Fruit fly (Drosophila melanogaster) whole organism, wandering third instar larva: ENCODE data around the gene Dci.

Experiments used
- Hr78 ChIP-seq: fragments of >200 bp; optimal IDR thresholded peaks from 2 replicates; lab custom pipeline; 2017; ENCODE audit warnings: missing biosample characterization, missing genetic modification characterization
- Jra ChIP-seq: sonication (Bioruptor generic); optimal IDR thresholded peaks from 2 replicates; lab custom pipeline; 2016; ENCODE audit warnings: missing biosample characterization, missing genetic modification characterization
- brk ChIP-seq: fragments of 200-800 bp; sonication (Bioruptor generic); optimal IDR thresholded peaks from 2 replicates; lab custom pipeline; 2016; ENCODE audit warnings: missing biosample characterization, mild to moderate bottlenecking, missing genetic modification characterization
- foxo ChIP-seq, 2 experiments: fragments of 200-800 bp; sonication (Bioruptor generic); optimal IDR thresholded peaks; 2 replicates in 1 of 2; 3 replicates in 1 of 2; lab custom pipeline; 2016 to 2017; ENCODE audit warnings: missing biosample characterization in 2 of 2, missing genetic modification characterization in 2 of 2
- fru ChIP-seq: fragments of 200-800 bp; sonication (Bioruptor generic); optimal IDR thresholded peaks from 3 replicates; lab custom pipeline; 2016; ENCODE audit warnings: missing biosample characterization, mild to moderate bottlenecking, missing genetic modification characterization
- jim ChIP-seq: fragments of 175-275, 200-325 bp; sonication (Bioruptor generic); optimal IDR thresholded peaks from 2 replicates; lab custom pipeline; 2016; ENCODE audit warnings: missing biosample characterization, mild to moderate bottlenecking, missing genetic modification characterization
- lola ChIP-seq: fragments of >200 bp; optimal IDR thresholded peaks from 2 replicates; lab custom pipeline; 2017; ENCODE audit warnings: missing biosample characterization, missing genetic modification characterization
- pan ChIP-seq: fragments of >200 bp; optimal IDR thresholded peaks from 2 replicates; lab custom pipeline; 2017
- tai ChIP-seq: sonication (Bioruptor generic); optimal IDR thresholded peaks from 2 replicates; lab custom pipeline; 2016; ENCODE audit warnings: missing biosample characterization, missing genetic modification characterization

- TF ChIP-seq Hr78 (GFP tag; lab: Kevin White, UChicago) (no peak), pan (lab: Kevin White, UChicago) (no peak), brk (no peak), fru (GFP tag; lab: Kevin White, UChicago) (no peak), Jra (GFP tag; lab: Kevin White, UChicago) (no peak), jim (no peak), foxo (GFP tag; optimal IDR thresholded peaks at IDR 0.05; lab: Kevin White, UChicago) (no peak), tai (GFP tag; lab: Kevin White, UChicago) (no peak), lola (no peak)
Observed at dm6 chr3L:815234-816200, 35.6 kb upstream of the Dci start.
